Worm (Caenorhabditis elegans) whole organism, L1 larva: ENCODE results near the gene gcy-32.

Source experiments
- ceh-8 ChIP-seq: fragments of 200-800 bp; sonication (Bioruptor generic); optimal IDR thresholded peaks from 2 replicates; lab custom pipeline; 2018; ENCODE audit warnings: mild to moderate bottlenecking, missing genetic modification characterization, moderate library complexity, missing compliant biosample characterization
- dpl-1 ChIP-seq, 3 experiments: fragments of 150-350 bp in 2 of 3; sonication (generic microtip) in 1 of 3; optimal IDR thresholded peaks; 2 replicates each; lab custom pipeline; 2014 to 2017; ENCODE audit warnings: missing biosample characterization in 3 of 3, missing genetic modification characterization in 3 of 3, missing genetic modification reagents in 3 of 3
- elt-3 ChIP-seq, 6 experiments: fragments of 150-350 bp in 1 of 6; sonication (generic microtip); optimal IDR thresholded peaks; 2 replicates each; lab custom pipeline; 2017 to 2018; ENCODE audit warnings: missing biosample characterization in 6 of 6, missing genetic modification characterization in 6 of 6, inconsistent platforms in 1 of 6
- lin-14 ChIP-seq: fragments of 200-800 bp; sonication (Bioruptor generic); optimal IDR thresholded peaks from 2 replicates; lab custom pipeline; 2018; ENCODE audit warnings: mild to moderate bottlenecking, missing genetic modification characterization, moderate library complexity, missing compliant biosample characterization
- mep-1 ChIP-seq: fragments of 150-350 bp; optimal IDR thresholded peaks from 2 replicates; lab custom pipeline; 2014; ENCODE audit warnings: missing biosample characterization, missing genetic modification characterization
- nhr-11 ChIP-seq: fragments of 150-350 bp; optimal IDR thresholded peaks from 2 replicates; lab custom pipeline; 2014; ENCODE audit warnings: missing biosample characterization, missing genetic modification characterization
- nhr-77 ChIP-seq: fragments of 150-350 bp; optimal IDR thresholded peaks from 2 replicates; lab custom pipeline; 2014; ENCODE audit warnings: missing biosample characterization, missing genetic modification characterization
- pag-3 ChIP-seq: sonication (generic microtip); optimal IDR thresholded peaks from 2 replicates; lab custom pipeline; 2017; ENCODE audit warnings: missing genetic modification characterization, mild to moderate bottlenecking, missing compliant biosample characterization, antibody characterized with exemption, borderline replicate concordance; ENCODE audit not compliant: insufficient read depth
- pqm-1 ChIP-seq: sonication (generic microtip); optimal IDR thresholded peaks from 3 replicates; lab custom pipeline; 2017; ENCODE audit warnings: missing biosample characterization, missing genetic modification characterization
- skn-1 ChIP-seq: fragments of 150-350 bp; optimal IDR thresholded peaks from 2 replicates; lab custom pipeline; 2014; ENCODE audit warnings: missing biosample characterization, missing genetic modification characterization
- unc-130 ChIP-seq: fragments of 150-350 bp; optimal IDR thresholded peaks from 2 replicates; lab custom pipeline; 2017; ENCODE audit warnings: missing biosample characterization, missing genetic modification characterization, inconsistent platforms
- unc-62 ChIP-seq: fragments of 150-350 bp; optimal IDR thresholded peaks from 2 replicates; lab custom pipeline; 2014; ENCODE audit warnings: missing biosample characterization, missing genetic modification reagents, missing genetic modification characterization
- ztf-11 ChIP-seq, 2 experiments: sonication (generic microtip); optimal IDR thresholded peaks; 2 replicates each; lab custom pipeline; 2016 to 2017; ENCODE audit warnings: missing genetic modification characterization in 2 of 2, missing biosample characterization in 1 of 2, missing compliant biosample characterization in 1 of 2

- TF ChIP-seq ceh-8 (GFP tag; lab: Kevin White, UChicago) (no peak), nhr-77 (tag; lab: Kevin White, UChicago) (no peak), nhr-11 (tag; lab: Kevin White, UChicago) (no peak), unc-62 (no peak), mep-1 (tag; lab: Kevin White, UChicago) (no peak), pag-3 (no peak), pqm-1 (no peak), unc-130 (tag; lab: Kevin White, UChicago) (no peak), ztf-11 (tag; optimal IDR thresholded peaks at IDR 0.05; lab: Kevin White, UChicago) (no peak), elt-3 (tag; optimal IDR thresholded peaks at IDR 0.05; lab: Kevin White, UChicago) (no peak), skn-1 (tag; lab: Kevin White, UChicago) (no peak), lin-14 (no peak), dpl-1 (GFP tag; optimal IDR thresholded peaks at IDR 0.05; lab: Kevin White, UChicago) (no peak)
Observed at ce11 chrV:13918341-13918740, 3.1 kb upstream of the gcy-32 start, which contains the start of gene str-250.
